1 fruit fly cellular context compared by ENCODE assay signal in genomic region chrX:11628986-11629571, dm6.
TF ChIP-seq lines count a peak whose summit lies in the region.

No protein-coding gene starts in this region.

TF ChIP-seq in whole organism, embryonic, 481 proteins besides CTCF, POLR2A, EP300 and RAD21 (continued from another document and continues in another):
- peak; percentile 64; the same call in 1 of the 3 replicates for TF ChIP-seq CG11456 (GFP tag; IDR thresholded peaks at IDR 0.05; lab: Robert Waterston, UW)
- TF ChIP-seq Taf1 (GFP tag; IDR thresholded peaks at IDR 0.05; lab: Robert Waterston, UW): no peak
- no peak for TF ChIP-seq bowl (GFP tag; IDR thresholded peaks at IDR 0.05; lab: Robert Waterston, UW)
- TF ChIP-seq BtbVII (GFP tag; optimal IDR thresholded peaks at IDR 0.05; lab: Kevin White, UChicago): no peak
- TF ChIP-seq lola (GFP tag; optimal IDR thresholded peaks at IDR 0.05; lab: Kevin White, UChicago): peak in 1 of 3 experiments; percentile 76
- peak; percentile 24 for TF ChIP-seq odd (GFP tag; optimal IDR thresholded peaks at IDR 0.05; lab: Kevin White, UChicago)
- no peak for TF ChIP-seq CG7271 (tag; optimal IDR thresholded peaks at IDR 0.05; lab: Kevin White, UChicago)
- peak; percentile 43 for TF ChIP-seq Sox100B (GFP tag; optimal IDR thresholded peaks at IDR 0.05; lab: Kevin White, UChicago)
- no peak for TF ChIP-seq sug (tag; optimal IDR thresholded peaks at IDR 0.05; lab: Kevin White, UChicago)
- peak; percentile 59 for TF ChIP-seq HLH3B (GFP tag; IDR thresholded peaks at IDR 0.05; lab: Robert Waterston, UW)
- TF ChIP-seq ftz-f1 (GFP tag; optimal IDR thresholded peaks at IDR 0.05; lab: Kevin White, UChicago): no peak
- no peak for TF ChIP-seq CG9797 (GFP tag; optimal IDR thresholded peaks at IDR 0.05; lab: Kevin White, UChicago)
- peak; percentile 20 for TF ChIP-seq Max (GFP tag; optimal IDR thresholded peaks at IDR 0.05; lab: Kevin White, UChicago)
- no peak for TF ChIP-seq Oaz (GFP tag; IDR thresholded peaks at IDR 0.05; lab: Robert Waterston, UW)
- no peak for TF ChIP-seq disco-r (GFP tag; optimal IDR thresholded peaks at IDR 0.05; lab: Kevin White, UChicago)
- no peak for TF ChIP-seq ap (GFP tag; IDR thresholded peaks at IDR 0.05; lab: Robert Waterston, UW)
- TF ChIP-seq ind (GFP tag; optimal IDR thresholded peaks at IDR 0.05; lab: Kevin White, UChicago): peak; percentile 30
- peak; percentile 29 for TF ChIP-seq CG1647 (GFP tag; optimal IDR thresholded peaks at IDR 0.05; lab: Kevin White, UChicago)
- TF ChIP-seq sob (GFP tag; IDR thresholded peaks at IDR 0.05; lab: Robert Waterston, UW): peak; percentile 57; the same call in 1 of the 2 replicates
- peak; percentile 68 for TF ChIP-seq fd96Cb (tag; optimal IDR thresholded peaks at IDR 0.05; lab: Kevin White, UChicago)
- peak; percentile 54 for TF ChIP-seq CG18599 (GFP tag; optimal IDR thresholded peaks at IDR 0.05; lab: Kevin White, UChicago)
- no peak for TF ChIP-seq danr (GFP tag; IDR thresholded peaks at IDR 0.05; lab: Robert Waterston, UW)
- TF ChIP-seq Pdp1 (GFP tag; optimal IDR thresholded peaks at IDR 0.05; lab: Kevin White, UChicago): peak; percentile 20 to 47
- peak; percentile 52 for TF ChIP-seq CG30403 (GFP tag; optimal IDR thresholded peaks at IDR 0.05; lab: Kevin White, UChicago)
- no peak for TF ChIP-seq scrt (GFP tag; optimal IDR thresholded peaks at IDR 0.05; lab: Kevin White, UChicago)
- peak; percentile 77 for TF ChIP-seq gem (tag; optimal IDR thresholded peaks at IDR 0.05; lab: Kevin White, UChicago)
- TF ChIP-seq CG7357 (GFP tag; IDR thresholded peaks at IDR 0.05; lab: Robert Waterston, UW): no peak; the same call in 2 of the 3 replicates
- no peak for TF ChIP-seq jigr1 (GFP tag; IDR thresholded peaks at IDR 0.05; lab: Robert Waterston, UW)
- TF ChIP-seq C15 (GFP tag; IDR thresholded peaks at IDR 0.05; lab: Robert Waterston, UW): no peak
- TF ChIP-seq lmd (GFP tag; IDR thresholded peaks at IDR 0.05; lab: Robert Waterston, UW): peak; percentile 51; the same call in 1 of the 2 replicates
- TF ChIP-seq NC2β (GFP tag; optimal IDR thresholded peaks at IDR 0.05; lab: Kevin White, UChicago): peak; percentile 53
- TF ChIP-seq CG17829 (tag; optimal IDR thresholded peaks at IDR 0.05; lab: Kevin White, UChicago): peak; percentile 54
- TF ChIP-seq Camta (GFP tag; optimal IDR thresholded peaks at IDR 0.05; lab: Kevin White, UChicago): peak; percentile 48
- TF ChIP-seq stwl (tag; optimal IDR thresholded peaks at IDR 0.05; lab: Kevin White, UChicago): peak; percentile 21
- TF ChIP-seq CG2116 (GFP tag; optimal IDR thresholded peaks at IDR 0.05; lab: Kevin White, UChicago): no peak
- TF ChIP-seq sim (GFP tag; IDR thresholded peaks at IDR 0.05; lab: Robert Waterston, UW): peak; percentile 62; the same call in 1 of the 2 replicates
- TF ChIP-seq tin (GFP tag; optimal IDR thresholded peaks at IDR 0.05; lab: Kevin White, UChicago): peak; percentile 60
- TF ChIP-seq Ssrp (tag; optimal IDR thresholded peaks at IDR 0.05; lab: Kevin White, UChicago): peak; percentile 65
- TF ChIP-seq CG8944 (GFP tag; optimal IDR thresholded peaks at IDR 0.05; lab: Kevin White, UChicago): peak; percentile 41
- TF ChIP-seq CG12391 (tag; optimal IDR thresholded peaks at IDR 0.05; lab: Kevin White, UChicago): peak; percentile 75
- no peak for TF ChIP-seq unc-4 (GFP tag; IDR thresholded peaks at IDR 0.05; lab: Robert Waterston, UW; ENCODE audit: partially characterized antibody)
- TF ChIP-seq CG10366 (GFP tag; IDR thresholded peaks at IDR 0.05; lab: Robert Waterston, UW): peak; percentile 19; the same call in 1 of the 2 replicates
- TF ChIP-seq CG5953 (GFP tag; IDR thresholded peaks at IDR 0.05; lab: Robert Waterston, UW): no peak
- TF ChIP-seq CG6272 (GFP tag; IDR thresholded peaks at IDR 0.05; lab: Robert Waterston, UW): 0 out of 2 replicates have a peak, but pooled peaks have one; percentile 30
- TF ChIP-seq CG9437 (GFP tag; optimal IDR thresholded peaks at IDR 0.05; lab: Kevin White, UChicago): no peak
- no peak for TF ChIP-seq tna (GFP tag; IDR thresholded peaks at IDR 0.05; lab: Robert Waterston, UW; ENCODE audit: partially characterized antibody)
- peak; percentile 80 for TF ChIP-seq CG10959 (GFP tag; IDR thresholded peaks at IDR 0.05; lab: Robert Waterston, UW)
- peak; percentile 19 for TF ChIP-seq CG2120 (GFP tag; optimal IDR thresholded peaks at IDR 0.05; lab: Kevin White, UChicago)
- peak; percentile 17 for TF ChIP-seq MTF-1 (GFP tag; optimal IDR thresholded peaks at IDR 0.05; lab: Kevin White, UChicago; ENCODE audit: borderline replicate concordance)
- TF ChIP-seq amos (GFP tag; IDR thresholded peaks at IDR 0.05; lab: Robert Waterston, UW; ENCODE audit: partially characterized antibody): no peak
- TF ChIP-seq CG3726 (GFP tag; IDR thresholded peaks at IDR 0.05; lab: Robert Waterston, UW): 0 out of 3 replicates have a peak, but pooled peaks have one; percentile 48
- peak; percentile 23; the same call in 2 of the 3 replicates for TF ChIP-seq B-H1 (GFP tag; IDR thresholded peaks at IDR 0.05; lab: Robert Waterston, UW)
- 0 out of 4 replicates have a peak, but pooled peaks have one; percentile 43 for TF ChIP-seq Gug (GFP tag; IDR thresholded peaks at IDR 0.05; lab: Robert Waterston, UW)
- peak; percentile 46 for TF ChIP-seq bab2 (GFP tag; optimal IDR thresholded peaks at IDR 0.05; lab: Kevin White, UChicago)
- TF ChIP-seq Chrac-16 (GFP tag; optimal IDR thresholded peaks at IDR 0.05; lab: Kevin White, UChicago): peak; percentile 46
- TF ChIP-seq CG15696 (tag; optimal IDR thresholded peaks at IDR 0.05; lab: Kevin White, UChicago): peak; percentile 39
- no peak for TF ChIP-seq ro (GFP tag; IDR thresholded peaks at IDR 0.05; lab: Robert Waterston, UW)
- TF ChIP-seq CG15479 (GFP tag; optimal IDR thresholded peaks at IDR 0.05; lab: Kevin White, UChicago): no peak
- no peak for TF ChIP-seq sens-2 (GFP tag; IDR thresholded peaks at IDR 0.05; lab: Robert Waterston, UW)
- TF ChIP-seq Hr3 (GFP tag; optimal IDR thresholded peaks at IDR 0.05; lab: Kevin White, UChicago): peak; percentile 14
- peak; percentile 12 for TF ChIP-seq CG9817 (tag; optimal IDR thresholded peaks at IDR 0.05; lab: Kevin White, UChicago)
- TF ChIP-seq trh (GFP tag; optimal IDR thresholded peaks at IDR 0.05; lab: Kevin White, UChicago): no peak
- no peak for TF ChIP-seq CG30020 (tag; optimal IDR thresholded peaks at IDR 0.05; lab: Kevin White, UChicago)
- TF ChIP-seq Lpt (GFP tag; optimal IDR thresholded peaks at IDR 0.05; lab: Kevin White, UChicago): no peak
- TF ChIP-seq CG9609 (GFP tag; optimal IDR thresholded peaks at IDR 0.05; lab: Kevin White, UChicago): no peak
- no peak for TF ChIP-seq sna (GFP tag; IDR thresholded peaks at IDR 0.05; lab: Robert Waterston, UW; ENCODE audit: partially characterized antibody)
- TF ChIP-seq ewg (GFP tag; optimal IDR thresholded peaks at IDR 0.05; lab: Kevin White, UChicago): peak; percentile 28
- no peak for TF ChIP-seq CG12744 (GFP tag; optimal IDR thresholded peaks at IDR 0.05; lab: Kevin White, UChicago)
- TF ChIP-seq Med (GFP tag; lab: Kevin White, UChicago): peak; percentile 83
- TF ChIP-seq CHES-1-like (GFP tag; optimal IDR thresholded peaks at IDR 0.05; lab: Kevin White, UChicago): no peak
- no peak for TF ChIP-seq HmgD (GFP tag; optimal IDR thresholded peaks at IDR 0.05; lab: Kevin White, UChicago)
- TF ChIP-seq CG15011 (GFP tag; optimal IDR thresholded peaks at IDR 0.05; lab: Kevin White, UChicago): no peak
- no peak for TF ChIP-seq eyg (GFP tag; optimal IDR thresholded peaks at IDR 0.05; lab: Kevin White, UChicago)
- TF ChIP-seq CG18262 (tag; optimal IDR thresholded peaks at IDR 0.05; lab: Kevin White, UChicago): peak; percentile 64
- no peak for TF ChIP-seq fru (optimal IDR thresholded peaks at IDR 0.05; lab: Kevin White, UChicago)
- peak in 1 of 2 experiments; percentile 80 for TF ChIP-seq eve (GFP tag; optimal IDR thresholded peaks at IDR 0.05; lab: Kevin White, UChicago)
- no peak for TF ChIP-seq CG1832 (GFP tag; optimal IDR thresholded peaks at IDR 0.05; lab: Kevin White, UChicago)
- TF ChIP-seq sd (tag; optimal IDR thresholded peaks at IDR 0.05; lab: Kevin White, UChicago): no peak
- TF ChIP-seq fd3F (GFP tag; optimal IDR thresholded peaks at IDR 0.05; lab: Kevin White, UChicago): no peak
- no peak for TF ChIP-seq toy (GFP tag; IDR thresholded peaks at IDR 0.05; lab: Robert Waterston, UW)
- TF ChIP-seq CG2678 (tag; optimal IDR thresholded peaks at IDR 0.05; lab: Kevin White, UChicago): peak; percentile 60
- no peak for TF ChIP-seq wek (GFP tag; optimal IDR thresholded peaks at IDR 0.05; lab: Kevin White, UChicago)
- TF ChIP-seq br (optimal IDR thresholded peaks at IDR 0.05; lab: Kevin White, UChicago): no peak
- no peak for TF ChIP-seq CG34224 (GFP tag; IDR thresholded peaks at IDR 0.05; lab: Robert Waterston, UW; ENCODE audit: partially characterized antibody)
- no peak for TF ChIP-seq pnt (GFP tag; optimal IDR thresholded peaks at IDR 0.05; lab: Kevin White, UChicago)
- no peak for TF ChIP-seq Dbx (GFP tag; IDR thresholded peaks at IDR 0.05; lab: Robert Waterston, UW)
- no peak for TF ChIP-seq GATAe (GFP tag; conservative IDR thresholded peaks at IDR 0.05; lab: Robert Waterston, UW)
- TF ChIP-seq CG13296 (GFP tag; optimal IDR thresholded peaks at IDR 0.05; lab: Kevin White, UChicago): no peak
- TF ChIP-seq CG8089 (GFP tag; optimal IDR thresholded peaks at IDR 0.05; lab: Kevin White, UChicago): peak; percentile 23
- no peak for TF ChIP-seq CG12659 (GFP tag; optimal IDR thresholded peaks at IDR 0.05; lab: Kevin White, UChicago)
- TF ChIP-seq CG4730 (GFP tag; IDR thresholded peaks at IDR 0.05; lab: Robert Waterston, UW): 0 out of 2 replicates have a peak, but pooled peaks have one; percentile 45
- no peak for TF ChIP-seq Neu2 (GFP tag; optimal IDR thresholded peaks at IDR 0.05; lab: Kevin White, UChicago; ENCODE audit: borderline replicate concordance)
- no peak for TF ChIP-seq mirr (GFP tag; optimal IDR thresholded peaks at IDR 0.05; lab: Kevin White, UChicago)
- TF ChIP-seq zen2 (GFP tag; IDR thresholded peaks at IDR 0.05; lab: Robert Waterston, UW; ENCODE audit: partially characterized antibody): no peak
- TF ChIP-seq chn (GFP tag; optimal IDR thresholded peaks at IDR 0.05; lab: Kevin White, UChicago): peak; percentile 72
- no peak for TF ChIP-seq D19B (GFP tag; optimal IDR thresholded peaks at IDR 0.05; lab: Kevin White, UChicago)
- TF ChIP-seq emc (GFP tag; optimal IDR thresholded peaks at IDR 0.05; lab: Kevin White, UChicago): no peak
- peak; percentile 4 for TF ChIP-seq Sry-β (GFP tag; optimal IDR thresholded peaks at IDR 0.05; lab: Kevin White, UChicago)
- no peak for TF ChIP-seq yki (optimal IDR thresholded peaks at IDR 0.05; lab: Kevin White, UChicago)
- peak; percentile 57 for TF ChIP-seq Oli (tag; optimal IDR thresholded peaks at IDR 0.05; lab: Kevin White, UChicago)
- no peak for TF ChIP-seq pum (GFP tag; optimal IDR thresholded peaks at IDR 0.05; lab: Kevin White, UChicago)
- no peak for TF ChIP-seq exex (tag; optimal IDR thresholded peaks at IDR 0.05; lab: Kevin White, UChicago)
- no peak for TF ChIP-seq Hmr (GFP tag; optimal IDR thresholded peaks at IDR 0.05; lab: Kevin White, UChicago)
- TF ChIP-seq Bgb (GFP tag; IDR thresholded peaks at IDR 0.05; lab: Robert Waterston, UW; ENCODE audit: partially characterized antibody): no peak
- TF ChIP-seq jing (GFP tag; optimal IDR thresholded peaks at IDR 0.05; lab: Kevin White, UChicago): no peak
- TF ChIP-seq esg (GFP tag; conservative IDR thresholded peaks at IDR 0.05; lab: Robert Waterston, UW): peak; percentile 40
- TF ChIP-seq CG18476 (GFP tag; optimal IDR thresholded peaks at IDR 0.05; lab: Kevin White, UChicago): peak; percentile 64
- no peak for TF ChIP-seq HLH54F (GFP tag; optimal IDR thresholded peaks at IDR 0.05; lab: Kevin White, UChicago)
- no peak for TF ChIP-seq CG10565 (GFP tag; optimal IDR thresholded peaks at IDR 0.05; lab: Kevin White, UChicago)
- TF ChIP-seq psq (GFP tag; optimal IDR thresholded peaks at IDR 0.05; lab: Kevin White, UChicago): peak; percentile 29
- no peak for TF ChIP-seq crp (GFP tag; optimal IDR thresholded peaks at IDR 0.05; lab: Kevin White, UChicago)
- TF ChIP-seq CG31365 (tag; optimal IDR thresholded peaks at IDR 0.05; lab: Kevin White, UChicago): no peak
- no peak for TF ChIP-seq CG3065 (GFP tag; optimal IDR thresholded peaks at IDR 0.05; lab: Kevin White, UChicago)
- no peak for TF ChIP-seq Poxn (GFP tag; IDR thresholded peaks at IDR 0.05; lab: Robert Waterston, UW)
- TF ChIP-seq al (GFP tag; IDR thresholded peaks at IDR 0.05; lab: Robert Waterston, UW): no peak
- no peak for TF ChIP-seq tx (GFP tag; optimal IDR thresholded peaks at IDR 0.05; lab: Kevin White, UChicago)
- TF ChIP-seq Kr (GFP tag; optimal IDR thresholded peaks at IDR 0.05; lab: Kevin White, UChicago): no peak
- peak; percentile 77 for TF ChIP-seq row (GFP tag; IDR thresholded peaks at IDR 0.05; lab: Robert Waterston, UW)
- peak; percentile 4 for TF ChIP-seq CG4707 (GFP tag; optimal IDR thresholded peaks at IDR 0.05; lab: Kevin White, UChicago)
- peak; percentile 33 for TF ChIP-seq CG16863 (GFP tag; optimal IDR thresholded peaks at IDR 0.05; lab: Kevin White, UChicago)
- TF ChIP-seq knrl (GFP tag; IDR thresholded peaks at IDR 0.05; lab: Robert Waterston, UW; ENCODE audit: partially characterized antibody): no peak
- peak; percentile 33 for TF ChIP-seq HHEX (GFP tag; optimal IDR thresholded peaks at IDR 0.05; lab: Kevin White, UChicago)
- peak; percentile 37 for TF ChIP-seq CG30431 (GFP tag; optimal IDR thresholded peaks at IDR 0.05; lab: Kevin White, UChicago)
- no peak for TF ChIP-seq da (GFP tag; optimal IDR thresholded peaks at IDR 0.05; lab: Kevin White, UChicago)
- peak; percentile 63 for TF ChIP-seq dmrt99B (tag; optimal IDR thresholded peaks at IDR 0.05; lab: Kevin White, UChicago)
- no peak for TF ChIP-seq Bteb2 (GFP tag; optimal IDR thresholded peaks at IDR 0.05; lab: Kevin White, UChicago)
- TF ChIP-seq CG12236 (GFP tag; optimal IDR thresholded peaks at IDR 0.05; lab: Kevin White, UChicago): peak; percentile 33
- peak; percentile 47 for TF ChIP-seq CG3407 (GFP tag; optimal IDR thresholded peaks at IDR 0.05; lab: Kevin White, UChicago)
- TF ChIP-seq chm (GFP tag; IDR thresholded peaks at IDR 0.05; lab: Robert Waterston, UW): peak; percentile 79
- TF ChIP-seq vfl (GFP tag; optimal IDR thresholded peaks at IDR 0.05; lab: Kevin White, UChicago): no peak
- peak; percentile 39; the same call in 1 of the 2 replicates for TF ChIP-seq CG4404 (GFP tag; IDR thresholded peaks at IDR 0.05; lab: Robert Waterston, UW)
- peak; percentile 64 for TF ChIP-seq CG8388 (GFP tag; optimal IDR thresholded peaks at IDR 0.05; lab: Kevin White, UChicago)
- TF ChIP-seq CG5245 (GFP tag; optimal IDR thresholded peaks at IDR 0.05; lab: Kevin White, UChicago): peak; percentile 63
